Worm (Caenorhabditis elegans) whole organism, L2 larva: ENCODE measurements around the gene prx-5.

Experiments used
- aly-2 ChIP-seq: fragments of 150-350 bp; optimal IDR thresholded peaks from 2 replicates; lab custom pipeline; 2014; ENCODE audit warnings: missing biosample characterization, missing genetic modification characterization
- elt-3 ChIP-seq: sonication (generic microtip); optimal IDR thresholded peaks from 2 replicates; lab custom pipeline; 2017; ENCODE audit warnings: missing biosample characterization, missing genetic modification characterization
- lin-39 ChIP-seq: fragments of 150-350 bp; optimal IDR thresholded peaks from 2 replicates; lab custom pipeline; 2014; ENCODE audit warnings: missing biosample characterization, missing genetic modification reagents, missing genetic modification characterization
- nhr-12 ChIP-seq: fragments of 150-350 bp; optimal IDR thresholded peaks from 2 replicates; lab custom pipeline; 2014; ENCODE audit warnings: missing biosample characterization, missing genetic modification characterization
- snpc-4 ChIP-seq: fragments of 150-350 bp; optimal IDR thresholded peaks from 2 replicates; lab custom pipeline; 2014; ENCODE audit warnings: missing biosample characterization, missing genetic modification characterization
- unc-39 ChIP-seq: fragments of 150-350 bp; optimal IDR thresholded peaks from 2 replicates; lab custom pipeline; 2014; ENCODE audit warnings: missing biosample characterization, missing genetic modification characterization
- unc-62 ChIP-seq: fragments of 150-350 bp; optimal IDR thresholded peaks from 2 replicates; lab custom pipeline; 2014; ENCODE audit warnings: missing biosample characterization, missing genetic modification reagents, missing genetic modification characterization
- ztf-1 ChIP-seq: fragments of 200-800 bp; sonication (Bioruptor generic); conservative IDR thresholded peaks from 2 replicates; pipeline ENCODE4 v1.3.6; 2022; ENCODE audit warnings: missing genetic modification characterization, missing compliant biosample characterization
- ztf-11 ChIP-seq: sonication (generic microtip); optimal IDR thresholded peaks from 2 replicates; lab custom pipeline; 2017; ENCODE audit warnings: missing biosample characterization, missing genetic modification characterization

ce11 chrII:8675369-8675768, 29.3 kb upstream of the prx-5 start:
- TF ChIP-seq unc-62 (GFP tag; lab: Kevin White, UChicago), result no peak
- TF ChIP-seq unc-39 (tag; lab: Kevin White, UChicago), result no peak
- TF ChIP-seq lin-39 (tag; lab: Kevin White, UChicago), result no peak
- TF ChIP-seq nhr-12 (tag; lab: Kevin White, UChicago), result no peak
- TF ChIP-seq ztf-1 (GFP tag; lab: Robert Waterston, UW), result no peak
- no peak for TF ChIP-seq ztf-11 (tag; lab: Kevin White, UChicago)
- no peak for TF ChIP-seq aly-2 (tag; lab: Kevin White, UChicago)
- TF ChIP-seq snpc-4, result no peak
- TF ChIP-seq elt-3, result no peak
